Worm (Caenorhabditis elegans) whole organism, late embryonic: ENCODE results near the gene egl-38.

Experiments
- K09A11.1 ChIP-seq: sonication (generic microtip); optimal IDR thresholded peaks from 2 replicates; lab custom pipeline; 2017; ENCODE audit warnings: antibody characterized with exemption, mild to moderate bottlenecking, missing genetic modification characterization, missing compliant biosample characterization; ENCODE audit not compliant: insufficient read depth
- ceh-19 ChIP-seq: fragments of 200-800 bp; sonication (Bioruptor generic); optimal IDR thresholded peaks from 2 replicates; lab custom pipeline; 2018; ENCODE audit warnings: mild to moderate bottlenecking, missing genetic modification characterization, missing compliant biosample characterization
- ceh-45 ChIP-seq: fragments of 200-800 bp; sonication (Bioruptor generic); IDR thresholded peaks from 2 replicates; pipeline ENCODE4 v1.3.6; 2022; ENCODE audit warnings: missing genetic modification reagents, missing genetic modification characterization, missing compliant biosample characterization
- elt-4 ChIP-seq: sonication (generic microtip); optimal IDR thresholded peaks from 2 replicates; lab custom pipeline; 2016; ENCODE audit warnings: missing genetic modification characterization, missing compliant biosample characterization
- ets-4 ChIP-seq: sonication (generic microtip); optimal IDR thresholded peaks from 2 replicates; lab custom pipeline; 2016; ENCODE audit warnings: missing genetic modification characterization, missing compliant biosample characterization
- hlh-6 ChIP-seq: sonication (generic microtip); optimal IDR thresholded peaks from 2 replicates; lab custom pipeline; 2016; ENCODE audit warnings: missing genotype, missing genetic modification characterization, missing compliant biosample characterization
- lin-11 ChIP-seq: fragments of 200-800 bp; sonication (Bioruptor generic); optimal IDR thresholded peaks from 2 replicates; lab custom pipeline; 2018; ENCODE audit warnings: mild to moderate bottlenecking, missing genetic modification characterization, missing compliant biosample characterization
- sox-2 ChIP-seq: fragments of 200-800 bp; sonication (Bioruptor generic); IDR thresholded peaks from 2 replicates; pipeline ENCODE4 v1.3.6; 2022; ENCODE audit warnings: missing genetic modification reagents, missing genetic modification characterization, missing compliant biosample characterization
- tbx-7 ChIP-seq: sonication (generic microtip); optimal IDR thresholded peaks from 2 replicates; lab custom pipeline; 2016; ENCODE audit warnings: missing genotype, missing genetic modification characterization, missing compliant biosample characterization
- unc-55 ChIP-seq: sonication (generic microtip); optimal IDR thresholded peaks from 2 replicates; lab custom pipeline; 2017; ENCODE audit warnings: missing biosample characterization, missing genetic modification reagents, missing genetic modification characterization

DNA sequence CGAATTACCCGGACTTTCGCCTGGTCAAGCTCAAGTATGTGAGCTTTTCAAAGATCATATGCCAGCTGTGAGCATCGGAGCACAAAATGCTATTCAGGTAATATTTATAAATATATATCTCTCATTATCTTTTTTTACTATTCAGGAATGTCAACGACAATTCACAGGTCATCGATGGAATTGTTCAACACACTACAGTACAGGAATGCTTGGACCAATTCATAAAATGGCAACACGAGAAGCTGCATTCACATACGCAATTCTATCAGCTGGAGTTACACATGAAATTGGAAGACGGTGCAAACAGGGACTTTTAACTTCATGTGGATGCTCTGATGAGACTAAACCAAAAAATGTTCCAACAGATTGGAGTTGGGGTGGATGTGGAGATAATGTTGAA, 42.1 kb downstream of the egl-38 start:
- TF ChIP-seq hlh-6 = no peak
- no peak for TF ChIP-seq sox-2 (GFP tag; lab: Robert Waterston, UW)
- no peak for TF ChIP-seq ceh-45 (GFP tag; lab: Robert Waterston, UW)
- no peak for TF ChIP-seq ceh-19 (GFP tag; lab: Kevin White, UChicago)
- TF ChIP-seq lin-11 (tag; lab: Kevin White, UChicago) = no peak
- no peak for TF ChIP-seq elt-4 (tag; lab: Kevin White, UChicago)
- no peak for TF ChIP-seq ets-4 (tag; lab: Kevin White, UChicago)
- no peak for TF ChIP-seq K09A11.1 (tag; lab: Kevin White, UChicago)
- TF ChIP-seq tbx-7 = no peak
- TF ChIP-seq unc-55 (GFP tag; lab: Kevin White, UChicago) = no peak
